Worm (Caenorhabditis elegans) whole organism, L2 larva: ENCODE measurements around the gene C27A7.9.

ENCODE experiments used
- F13H6.1 ChIP-seq: sonication (generic microtip); optimal IDR thresholded peaks from 2 replicates; lab custom pipeline; 2016; ENCODE audit warnings: missing genetic modification characterization, missing compliant biosample characterization
- R02D3.7 ChIP-seq: fragments of 150-350 bp; optimal IDR thresholded peaks from 2 replicates; lab custom pipeline; 2014; ENCODE audit warnings: missing biosample characterization, missing genetic modification characterization
- Y55F3AM.14 ChIP-seq: fragments of 200-800 bp; sonication (Bioruptor generic); optimal IDR thresholded peaks from 2 replicates; lab custom pipeline; 2018; ENCODE audit warnings: mild to moderate bottlenecking, missing genetic modification characterization, missing compliant biosample characterization
- aly-2 ChIP-seq: fragments of 150-350 bp; optimal IDR thresholded peaks from 2 replicates; lab custom pipeline; 2014; ENCODE audit warnings: missing biosample characterization, missing genetic modification characterization
- ama-1 ChIP-seq: fragments of 150-350 bp; optimal IDR thresholded peaks from 2 replicates; lab custom pipeline; 2018; ENCODE audit warnings: inconsistent platforms
- blmp-1 ChIP-seq: sonication (generic microtip); optimal IDR thresholded peaks from 2 replicates; lab custom pipeline; 2017; ENCODE audit warnings: missing genetic modification characterization, mild to moderate bottlenecking, missing compliant biosample characterization, antibody characterized with exemption, moderate library complexity; ENCODE audit not compliant: insufficient read depth
- ceh-16 ChIP-seq: fragments of 150-350 bp; optimal IDR thresholded peaks from 2 replicates; lab custom pipeline; 2014; ENCODE audit warnings: missing biosample characterization, missing genetic modification characterization
- ceh-82 ChIP-seq: fragments of 150-350 bp; optimal IDR thresholded peaks from 2 replicates; lab custom pipeline; 2014; ENCODE audit warnings: missing biosample characterization, missing genetic modification characterization
- dmd-4 ChIP-seq: sonication (generic microtip); optimal IDR thresholded peaks from 2 replicates; lab custom pipeline; 2017; ENCODE audit warnings: missing biosample characterization, missing genetic modification characterization
- elt-1 ChIP-seq: fragments of 150-350 bp; optimal IDR thresholded peaks from 2 replicates; lab custom pipeline; 2014; ENCODE audit warnings: missing biosample characterization, missing genetic modification characterization
- elt-3 ChIP-seq: sonication (generic microtip); optimal IDR thresholded peaks from 2 replicates; lab custom pipeline; 2017; ENCODE audit warnings: missing biosample characterization, missing genetic modification characterization
- fos-1 ChIP-seq: fragments of 150-350 bp; optimal IDR thresholded peaks from 2 replicates; lab custom pipeline; 2014; ENCODE audit warnings: missing biosample characterization, missing genetic modification characterization
- lin-13 ChIP-seq: fragments of 150-350 bp; optimal IDR thresholded peaks from 2 replicates; lab custom pipeline; 2014; ENCODE audit warnings: missing biosample characterization, missing genetic modification reagents, missing genetic modification characterization
- lsy-2 ChIP-seq, 2 experiments: fragments of 150-350 bp in 1 of 2; sonication (generic microtip) in 1 of 2; optimal IDR thresholded peaks; 2 replicates each; lab custom pipeline; 2014 to 2017; ENCODE audit warnings: missing biosample characterization in 2 of 2, missing genetic modification characterization in 2 of 2
- mbf-1 ChIP-seq: sonication (generic microtip); optimal IDR thresholded peaks from 2 replicates; lab custom pipeline; 2017; ENCODE audit warnings: missing biosample characterization, missing genetic modification characterization
- mdl-1 ChIP-seq, 2 experiments: fragments of 150-350 bp in 1 of 2; sonication (generic microtip) in 1 of 2; optimal IDR thresholded peaks; 2 replicates each; lab custom pipeline; 2017; ENCODE audit warnings: missing biosample characterization in 2 of 2, missing genetic modification characterization in 2 of 2
- nhr-10 ChIP-seq: sonication (generic microtip); optimal IDR thresholded peaks from 2 replicates; lab custom pipeline; 2017; ENCODE audit warnings: missing biosample characterization, missing genetic modification characterization
- nhr-11 ChIP-seq: fragments of 150-350 bp; optimal IDR thresholded peaks from 2 replicates; lab custom pipeline; 2014; ENCODE audit warnings: missing biosample characterization, missing genetic modification characterization
- nhr-129 ChIP-seq: fragments of 150-350 bp; optimal IDR thresholded peaks from 2 replicates; lab custom pipeline; 2014; ENCODE audit warnings: missing biosample characterization, missing genetic modification characterization
- nhr-21 ChIP-seq: fragments of 150-350 bp; optimal IDR thresholded peaks from 2 replicates; lab custom pipeline; 2014; ENCODE audit warnings: missing biosample characterization, missing genetic modification characterization
- nhr-237 ChIP-seq: fragments of 150-350 bp; optimal IDR thresholded peaks from 2 replicates; lab custom pipeline; 2014; ENCODE audit warnings: missing biosample characterization, missing genetic modification characterization
- nhr-25 ChIP-seq: fragments of 150-350 bp; sonication (generic microtip); optimal IDR thresholded peaks from 3 replicates; lab custom pipeline; 2014; ENCODE audit warnings: missing biosample characterization, missing genetic modification characterization
- sem-4 ChIP-seq: fragments of 150-350 bp; optimal IDR thresholded peaks from 2 replicates; lab custom pipeline; 2014; ENCODE audit warnings: missing biosample characterization, missing genetic modification reagents, missing genetic modification characterization
- skn-1 ChIP-seq: sonication (generic microtip); optimal IDR thresholded peaks from 2 replicates; lab custom pipeline; 2017; ENCODE audit warnings: missing biosample characterization, missing genetic modification characterization
- sma-3 ChIP-seq: sonication (generic microtip); optimal IDR thresholded peaks from 2 replicates; lab custom pipeline; 2016; ENCODE audit warnings: missing genetic modification reagents, missing genetic modification characterization, missing compliant biosample characterization
- sma-9 ChIP-seq, 2 experiments: fragments of 150-350 bp in 1 of 2; sonication (generic microtip) in 1 of 2; optimal IDR thresholded peaks; 2 replicates each; lab custom pipeline; 2014 to 2016; ENCODE audit warnings: missing genetic modification characterization in 2 of 2, mild to moderate bottlenecking in 1 of 2, missing biosample characterization in 1 of 2, missing compliant biosample characterization in 1 of 2, missing genetic modification reagents in 1 of 2, moderate library complexity in 1 of 2
- snpc-4 ChIP-seq: fragments of 150-350 bp; optimal IDR thresholded peaks from 2 replicates; lab custom pipeline; 2014; ENCODE audit warnings: missing biosample characterization, missing genetic modification characterization
- unc-39 ChIP-seq: fragments of 150-350 bp; optimal IDR thresholded peaks from 2 replicates; lab custom pipeline; 2014; ENCODE audit warnings: missing biosample characterization, missing genetic modification characterization
- unc-55 ChIP-seq: fragments of 150-350 bp; sonication (generic microtip); optimal IDR thresholded peaks from 3 replicates; lab custom pipeline; 2014; ENCODE audit warnings: missing biosample characterization, missing genetic modification reagents, missing genetic modification characterization
- ztf-1 ChIP-seq: fragments of 200-800 bp; sonication (Bioruptor generic); conservative IDR thresholded peaks from 2 replicates; pipeline ENCODE4 v1.3.6; 2022; ENCODE audit warnings: missing genetic modification characterization, missing compliant biosample characterization
- ztf-4 ChIP-seq: fragments of 150-350 bp; optimal IDR thresholded peaks from 2 replicates; lab custom pipeline; 2014; ENCODE audit warnings: missing biosample characterization, missing genetic modification characterization

Gene C27A7.9

DNA sequence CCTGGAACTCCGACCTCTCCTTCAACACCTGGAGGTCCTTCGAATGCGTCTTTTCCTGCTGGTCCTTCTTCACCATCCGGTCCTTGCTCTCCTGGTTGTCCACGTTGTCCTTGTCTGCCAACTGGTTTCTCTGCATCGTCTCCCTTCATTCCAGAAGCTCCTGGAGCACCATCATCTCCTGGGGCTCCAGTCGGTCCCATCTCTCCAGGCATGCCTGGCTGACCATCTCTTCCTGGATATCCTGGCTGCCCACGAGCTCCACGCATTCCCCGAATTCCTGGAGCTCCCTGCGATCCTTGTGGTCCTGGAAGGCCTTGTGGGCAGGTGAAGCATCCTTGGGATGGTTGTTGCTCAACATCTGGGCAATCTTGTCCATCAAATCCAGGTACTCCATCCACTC, 43.3 kb upstream of the C27A7.9 start:
- TF ChIP-seq skn-1 (no peak), dmd-4 (tag; lab: Kevin White, UChicago) (no peak), ztf-1 (GFP tag; lab: Robert Waterston, UW) (0 out of 2 replicates have a peak, but pooled peaks have one; percentile 44), snpc-4 (tag; lab: Kevin White, UChicago) (no peak), elt-1 (tag; lab: Kevin White, UChicago) (no peak)

DNA sequence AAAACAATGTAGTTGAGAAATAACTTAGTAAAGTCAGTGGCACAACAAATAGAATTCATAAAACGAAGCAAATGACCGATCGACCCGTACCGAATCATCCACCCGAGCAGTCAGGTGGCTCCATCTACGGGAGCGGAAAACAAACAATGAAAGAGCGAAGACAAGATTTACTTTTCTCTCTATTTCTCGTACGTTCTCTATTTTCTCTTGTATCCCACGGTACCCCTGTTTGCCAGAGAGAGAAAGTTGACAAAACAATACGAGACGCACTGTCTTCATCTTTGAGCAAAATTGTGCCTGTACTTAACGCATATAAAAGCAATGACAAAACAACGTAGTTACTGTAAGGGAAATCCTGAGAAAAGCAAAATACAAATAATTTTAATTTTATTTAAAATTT, 42.2 kb upstream of the C27A7.9 start:
- TF ChIP-seq nhr-129 (tag; lab: Kevin White, UChicago) (peak; percentile 18), fos-1 (tag; lab: Kevin White, UChicago) (no peak)

DNA sequence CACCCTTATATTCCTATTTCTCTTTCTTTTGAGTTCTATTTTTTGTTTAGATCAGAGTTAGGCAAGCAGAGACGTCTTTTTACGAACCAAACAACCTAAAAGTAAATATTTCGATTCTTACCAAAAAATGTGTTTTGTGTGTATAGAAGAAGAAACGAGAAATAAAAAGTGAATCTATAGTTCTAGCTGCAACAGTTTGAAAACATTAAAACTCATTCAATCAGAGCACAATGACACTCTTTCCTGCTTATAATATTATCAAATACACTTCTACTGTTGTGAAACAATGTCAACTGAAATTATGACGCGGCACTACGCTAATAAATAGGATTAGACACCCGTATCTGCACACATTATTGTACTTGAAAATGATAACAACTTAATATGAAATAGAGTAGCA, 41.4 kb upstream of the C27A7.9 start, which contains the start of gene ZK836.3:
TSS of gene ZK836.3 (minus strand) at position 101 of the 400 bp plus-strand sequence.
- TF ChIP-seq sem-4 (tag; lab: Kevin White, UChicago): no peak
- TF ChIP-seq ztf-4 (tag; lab: Kevin White, UChicago): no peak
- no peak for TF ChIP-seq aly-2 (tag; lab: Kevin White, UChicago)
- no peak for TF ChIP-seq dmd-4 (tag; lab: Kevin White, UChicago)
- no peak for TF ChIP-seq nhr-11 (tag; lab: Kevin White, UChicago)
- TF ChIP-seq F13H6.1 (tag; lab: Kevin White, UChicago): no peak
- no peak for TF ChIP-seq unc-39 (tag; lab: Kevin White, UChicago)
- no peak for TF ChIP-seq mbf-1
- no peak for TF ChIP-seq lsy-2 (tag; optimal IDR thresholded peaks at IDR 0.05; lab: Kevin White, UChicago)
- no peak for TF ChIP-seq elt-3 (tag; lab: Kevin White, UChicago)

DNA sequence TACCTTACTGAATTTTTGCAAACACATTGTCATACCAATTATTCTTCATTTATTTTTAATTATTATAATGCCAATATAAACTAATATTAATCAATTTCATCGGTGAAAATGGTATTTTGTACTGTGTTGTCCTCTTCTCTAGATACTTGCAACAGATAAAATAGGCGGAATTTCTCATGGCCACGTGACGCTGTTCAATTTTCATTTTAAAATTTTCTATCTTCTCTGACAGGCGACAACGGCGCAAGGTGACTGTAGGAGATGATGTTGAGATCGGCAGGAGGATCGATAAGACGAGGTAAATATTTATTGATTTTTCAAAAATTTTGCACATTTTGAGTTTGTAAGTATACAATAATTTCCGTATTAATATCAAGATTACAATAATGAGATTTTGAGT, 39.8 kb upstream of the C27A7.9 start, which contains the start of gene ogdh-2:
TSS of gene ogdh-2 (plus strand) at position 233 of the 400 bp plus-strand sequence.
- TF ChIP-seq fos-1 (tag; lab: Kevin White, UChicago): peak; percentile 10
- TF ChIP-seq ztf-1 (GFP tag; lab: Robert Waterston, UW): no peak
- TF ChIP-seq elt-3 (tag; lab: Kevin White, UChicago): no peak
- peak; percentile 39 for TF ChIP-seq ceh-16
- peak; percentile 40 for TF ChIP-seq nhr-25 (tag; lab: Kevin White, UChicago)
- no peak for TF ChIP-seq blmp-1 (tag; lab: Kevin White, UChicago)
- TF ChIP-seq elt-1 (tag; lab: Kevin White, UChicago): no peak
- peak in 1 of 2 experiments; percentile 13 for TF ChIP-seq lsy-2 (tag; optimal IDR thresholded peaks at IDR 0.05; lab: Kevin White, UChicago)
- peak; percentile 6 for TF ChIP-seq nhr-21 (tag; lab: Kevin White, UChicago)
- peak; percentile 48 for TF ChIP-seq sma-3 (GFP tag; lab: Kevin White, UChicago)
- no peak for TF ChIP-seq aly-2 (tag; lab: Kevin White, UChicago)
- TF ChIP-seq ceh-82 (tag; lab: Kevin White, UChicago): no peak

DNA sequence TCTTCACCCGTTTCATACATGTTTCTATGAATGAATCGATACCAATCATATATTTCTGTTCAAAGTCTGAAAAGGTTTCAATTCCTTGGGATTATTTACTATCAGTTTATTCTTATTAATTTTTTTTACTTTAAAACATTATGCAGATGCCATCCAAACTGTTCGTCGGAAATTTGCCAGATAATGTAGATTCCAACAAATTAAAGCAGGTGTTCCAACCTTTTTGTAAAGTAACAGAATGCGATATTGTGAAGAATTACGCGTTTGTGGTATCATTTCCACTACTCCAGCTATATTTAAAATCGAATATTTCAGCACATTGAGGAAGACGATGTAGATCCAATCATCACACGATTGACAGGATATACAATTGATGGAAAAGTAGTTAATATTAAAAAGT, 37.7 kb upstream of the C27A7.9 start, which contains the start of gene rnp-1:
TSS of gene rnp-1 (plus strand) at position 145 of the 400 bp plus-strand sequence.
- no peak for TF ChIP-seq mdl-1 (tag; optimal IDR thresholded peaks at IDR 0.05; lab: Kevin White, UChicago)
- no peak for TF ChIP-seq R02D3.7 (tag; lab: Kevin White, UChicago)
- TF ChIP-seq nhr-237 (tag; lab: Kevin White, UChicago): no peak
- no peak for TF ChIP-seq snpc-4 (tag; lab: Kevin White, UChicago)
- no peak for TF ChIP-seq Y55F3AM.14
- no peak for TF ChIP-seq unc-55
- no peak for TF ChIP-seq sma-9 (GFP tag; optimal IDR thresholded peaks at IDR 0.05; lab: Kevin White, UChicago)
- TF ChIP-seq sma-9 (tag; optimal IDR thresholded peaks at IDR 0.05; lab: Kevin White, UChicago): no peak
- TF ChIP-seq ztf-1 (GFP tag; lab: Robert Waterston, UW): no peak
- no peak for TF ChIP-seq nhr-10 (tag; lab: Kevin White, UChicago)
- TF ChIP-seq nhr-21 (tag; lab: Kevin White, UChicago): no peak
- TF ChIP-seq elt-3 (tag; lab: Kevin White, UChicago): no peak
- TF ChIP-seq ceh-82 (tag; lab: Kevin White, UChicago): no peak
- TF ChIP-seq dmd-4 (tag; lab: Kevin White, UChicago): no peak
- no peak for TF ChIP-seq lin-13 (GFP tag; lab: Kevin White, UChicago)
- no peak for TF ChIP-seq ama-1 (lab: Kevin White, UChicago)
- TF ChIP-seq nhr-11 (tag; lab: Kevin White, UChicago): no peak
- no peak for TF ChIP-seq fos-1 (tag; lab: Kevin White, UChicago)
- TF ChIP-seq, all 48 proteins: peak for 0
